Fruit fly (Drosophila melanogaster) whole organism, embryonic: ENCODE results near the gene Snapin.
A peak's percentile ranks its signal among the peaks of the same experiment; 100 is the strongest.

Experiments used
- Adf1 ChIP-seq: fragments of 200-800 bp; sonication (Bioruptor generic); IDR thresholded peaks from 2 replicates; pipeline ENCODE4 v1.3.6; 2022; ENCODE audit warnings: missing biosample characterization, missing genetic modification characterization
- Antp ChIP-seq: fragments of 200-800 bp; sonication (Bioruptor generic); optimal IDR thresholded peaks from 3 replicates; lab custom pipeline; 2016; ENCODE audit warnings: missing biosample characterization, missing genetic modification characterization
- B-H2 ChIP-seq: fragments of 200-800 bp; sonication (Bioruptor generic); optimal IDR thresholded peaks from 2 replicates; lab custom pipeline; 2018; ENCODE audit warnings: missing biosample characterization, mild to moderate bottlenecking, missing genetic modification characterization
- Bgb ChIP-seq: fragments of 200-800 bp; sonication (Bioruptor generic); IDR thresholded peaks from 2 replicates; pipeline ENCODE4 v1.3.6; 2022; ENCODE audit warnings: missing biosample characterization, missing genetic modification characterization; ENCODE audit not compliant: partially characterized antibody
- CG12391 ChIP-seq: fragments of 200-800 bp; sonication (Bioruptor generic); optimal IDR thresholded peaks from 3 replicates; lab custom pipeline; 2018; ENCODE audit warnings: missing biosample characterization, mild to moderate bottlenecking, missing genetic modification characterization, moderate library complexity
- CG13624 ChIP-seq: fragments of 200-800 bp; sonication (Bioruptor generic); optimal IDR thresholded peaks from 2 replicates; lab custom pipeline; 2016; ENCODE audit warnings: missing biosample characterization, missing genetic modification characterization
- CG14710 ChIP-seq: fragments of 200-800 bp; sonication (Bioruptor generic); optimal IDR thresholded peaks from 3 replicates; lab custom pipeline; 2019; ENCODE audit warnings: missing biosample characterization, mild to moderate bottlenecking, missing genetic modification characterization, moderate library complexity
- CG1603 ChIP-seq: fragments of 200-800 bp; sonication (Bioruptor generic); optimal IDR thresholded peaks from 2 replicates; lab custom pipeline; 2019; ENCODE audit warnings: missing biosample characterization, mild to moderate bottlenecking, missing genetic modification characterization, moderate library complexity
- CG16813 ChIP-seq: fragments of 200-800 bp; sonication (Bioruptor generic); IDR thresholded peaks from 3 replicates; pipeline ENCODE4 v1.3.6; 2022; ENCODE audit warnings: missing biosample characterization, missing genetic modification characterization; ENCODE audit not compliant: partially characterized antibody
- CG2120 ChIP-seq: fragments of 200-800 bp; sonication (Bioruptor generic); optimal IDR thresholded peaks from 3 replicates; lab custom pipeline; 2016; ENCODE audit warnings: missing biosample characterization, missing genetic modification characterization
- CG2129 ChIP-seq: fragments of 200-800 bp; sonication (Bioruptor generic); IDR thresholded peaks from 2 replicates; pipeline ENCODE4 v1.3.6; 2022; ENCODE audit warnings: missing biosample characterization, missing genetic modification characterization; ENCODE audit not compliant: partially characterized antibody
- CG2875 ChIP-seq: fragments of 200-800 bp; sonication (Bioruptor generic); optimal IDR thresholded peaks from 2 replicates; lab custom pipeline; 2017; ENCODE audit warnings: missing biosample characterization, mild to moderate bottlenecking, missing genetic modification characterization, missing genetic modification reagents
- CG30020 ChIP-seq: fragments of 200-800 bp; optimal IDR thresholded peaks from 2 replicates; lab custom pipeline; 2019; ENCODE audit warnings: missing biosample characterization, mild to moderate bottlenecking, missing genetic modification characterization, moderate library complexity
- CG34224 ChIP-seq: fragments of 200-800 bp; sonication (Bioruptor generic); IDR thresholded peaks from 3 replicates; pipeline ENCODE4 v1.3.6; 2022; ENCODE audit warnings: missing biosample characterization, missing genetic modification characterization; ENCODE audit not compliant: partially characterized antibody
- CG34376 ChIP-seq: fragments of 200-800 bp; sonication (Bioruptor generic); optimal IDR thresholded peaks from 2 replicates; lab custom pipeline; 2018; ENCODE audit warnings: missing biosample characterization, mild to moderate bottlenecking, missing genetic modification characterization
- CG42726 ChIP-seq: fragments of 200-800 bp; sonication (Bioruptor generic); IDR thresholded peaks from 2 replicates; pipeline ENCODE4 v1.3.6; 2022; ENCODE audit warnings: missing biosample characterization, missing genetic modification characterization; ENCODE audit not compliant: partially characterized antibody
- CG4404 ChIP-seq: fragments of 200-800 bp; sonication (Bioruptor generic); IDR thresholded peaks from 2 replicates; pipeline ENCODE4 v1.3.6; 2022; ENCODE audit warnings: missing biosample characterization, missing genetic modification characterization
- CG6791 ChIP-seq: fragments of 200-800 bp; sonication (Bioruptor generic); IDR thresholded peaks from 3 replicates; pipeline ENCODE4 v1.3.6; 2022; ENCODE audit warnings: missing biosample characterization, missing genetic modification characterization; ENCODE audit not compliant: partially characterized antibody
- CG9437 ChIP-seq: fragments of 200-800 bp; sonication (Bioruptor generic); optimal IDR thresholded peaks from 2 replicates; lab custom pipeline; 2018; ENCODE audit warnings: missing biosample characterization, mild to moderate bottlenecking, missing genetic modification characterization
- CG9932 ChIP-seq: fragments of 200-800 bp; sonication (Bioruptor generic); IDR thresholded peaks from 2 replicates; pipeline ENCODE4 v1.3.6; 2022; ENCODE audit warnings: missing biosample characterization, missing genetic modification characterization
- CrebB ChIP-seq: fragments of 200-800 bp; sonication (Bioruptor generic); optimal IDR thresholded peaks from 3 replicates; lab custom pipeline; 2018; ENCODE audit warnings: missing biosample characterization, mild to moderate bottlenecking, missing genetic modification characterization
- Dll ChIP-seq: fragments of 200-800 bp; sonication (Bioruptor generic); IDR thresholded peaks from 4 replicates; pipeline ENCODE4 v1.3.6; 2022; ENCODE audit warnings: missing biosample characterization, missing genetic modification characterization; ENCODE audit not compliant: partially characterized antibody
- Dref ChIP-seq: fragments of 200-800 bp; sonication (Bioruptor generic); IDR thresholded peaks from 2 replicates; pipeline ENCODE4 v1.3.6; 2022; ENCODE audit warnings: missing biosample characterization, missing genetic modification characterization
- E2f2 ChIP-seq: fragments of 200-800 bp; sonication (Bioruptor generic); IDR thresholded peaks from 2 replicates; pipeline ENCODE4 v1.3.6; 2022; ENCODE audit warnings: missing biosample characterization, missing genetic modification characterization
- ERR ChIP-seq: fragments of 200-800 bp; sonication (Bioruptor generic); optimal IDR thresholded peaks from 2 replicates; lab custom pipeline; 2016; ENCODE audit warnings: missing biosample characterization, missing genetic modification characterization
- HLH3B ChIP-seq: fragments of 200-800 bp; sonication (Bioruptor generic); IDR thresholded peaks from 2 replicates; pipeline ENCODE4 v1.3.6; 2022; ENCODE audit warnings: missing biosample characterization, missing genetic modification characterization
- Hr51 ChIP-seq, 2 experiments: fragments of 200-800 bp; sonication (Bioruptor generic); optimal IDR thresholded peaks; 2 replicates in 1 of 2; 3 replicates in 1 of 2; lab custom pipeline; 2016 to 2018; ENCODE audit warnings: missing biosample characterization in 2 of 2, missing genetic modification characterization in 2 of 2, mild to moderate bottlenecking in 1 of 2, moderate library complexity in 1 of 2
- MBD-R2 ChIP-seq: fragments of 200-800 bp; sonication (Bioruptor generic); IDR thresholded peaks from 2 replicates; pipeline ENCODE4 v1.3.6; 2022; ENCODE audit warnings: missing biosample characterization, missing genetic modification characterization
- MESR4 ChIP-seq: fragments of 200-800 bp; sonication (Bioruptor generic); optimal IDR thresholded peaks from 2 replicates; lab custom pipeline; 2018; ENCODE audit warnings: missing biosample characterization, mild to moderate bottlenecking, missing genetic modification characterization, moderate library complexity
- NK7.1 ChIP-seq: fragments of 200-800 bp; sonication (Bioruptor generic); optimal IDR thresholded peaks from 3 replicates; lab custom pipeline; 2016; ENCODE audit warnings: missing biosample characterization, missing genetic modification characterization
- Nf-YC ChIP-seq: fragments of 200-800 bp; optimal IDR thresholded peaks from 3 replicates; lab custom pipeline; 2019; ENCODE audit warnings: missing biosample characterization, mild to moderate bottlenecking, missing genetic modification characterization, moderate library complexity
- Pdp1 ChIP-seq, 2 experiments: fragments of 200-800 bp; sonication (Bioruptor generic); optimal IDR thresholded peaks; 3 replicates each; lab custom pipeline; 2016; ENCODE audit warnings: missing biosample characterization in 2 of 2, missing genetic modification characterization in 2 of 2, mild to moderate bottlenecking in 1 of 2, moderate library complexity in 1 of 2
- Six4 ChIP-seq: fragments of 200-800 bp; sonication (Bioruptor generic); optimal IDR thresholded peaks from 2 replicates; lab custom pipeline; 2016; ENCODE audit warnings: missing biosample characterization, missing genetic modification characterization
- Sry-β ChIP-seq: fragments of 200-800 bp; sonication (Bioruptor generic); optimal IDR thresholded peaks from 2 replicates; lab custom pipeline; 2018; ENCODE audit warnings: missing biosample characterization, mild to moderate bottlenecking, missing genetic modification characterization, moderate library complexity
- YL-1 ChIP-seq: fragments of 200-800 bp; sonication (Bioruptor generic); optimal IDR thresholded peaks from 3 replicates; lab custom pipeline; 2017; ENCODE audit warnings: missing biosample characterization, mild to moderate bottlenecking, missing genetic modification characterization
- amos ChIP-seq: fragments of 200-800 bp; sonication (Bioruptor generic); IDR thresholded peaks from 2 replicates; pipeline ENCODE4 v1.3.6; 2022; ENCODE audit warnings: missing biosample characterization, missing genetic modification characterization; ENCODE audit not compliant: partially characterized antibody
- cg ChIP-seq: fragments of 200-800 bp; sonication (Bioruptor generic); optimal IDR thresholded peaks from 3 replicates; lab custom pipeline; 2019; ENCODE audit warnings: missing biosample characterization, mild to moderate bottlenecking, missing genetic modification characterization, moderate library complexity
- chinmo ChIP-seq: fragments of 200-800 bp; sonication (Bioruptor generic); IDR thresholded peaks from 4 replicates; pipeline ENCODE4 v1.3.6; 2022; ENCODE audit warnings: missing biosample characterization, missing genetic modification characterization; ENCODE audit not compliant: partially characterized antibody
- gfzf ChIP-seq: fragments of 200-800 bp; sonication (Bioruptor generic); optimal IDR thresholded peaks from 2 replicates; lab custom pipeline; 2016; ENCODE audit warnings: missing biosample characterization, mild to moderate bottlenecking, missing genetic modification characterization, moderate library complexity
- knrl ChIP-seq: fragments of 200-800 bp; sonication (Bioruptor generic); IDR thresholded peaks from 3 replicates; pipeline ENCODE4 v1.3.6; 2022; ENCODE audit warnings: missing biosample characterization, missing genetic modification characterization; ENCODE audit not compliant: partially characterized antibody
- mam ChIP-seq: fragments of 200-800 bp; sonication (Bioruptor generic); optimal IDR thresholded peaks from 3 replicates; lab custom pipeline; 2016; ENCODE audit warnings: missing biosample characterization, missing genetic modification characterization
- nerfin-2 ChIP-seq: fragments of 200-800 bp; sonication (Bioruptor generic); IDR thresholded peaks from 2 replicates; pipeline ENCODE4 v1.3.6; 2022; ENCODE audit warnings: missing biosample characterization, missing genetic modification characterization; ENCODE audit not compliant: partially characterized antibody
- nmo ChIP-seq: fragments of 200-800 bp; sonication (Bioruptor generic); optimal IDR thresholded peaks from 2 replicates; lab custom pipeline; 2018; ENCODE audit warnings: missing biosample characterization, mild to moderate bottlenecking, missing genetic modification characterization, moderate library complexity
- sd ChIP-seq: fragments of 200-800 bp; sonication (Bioruptor generic); optimal IDR thresholded peaks from 3 replicates; lab custom pipeline; 2018; ENCODE audit warnings: missing biosample characterization, mild to moderate bottlenecking, missing genetic modification characterization, moderate library complexity
- shn ChIP-seq: fragments of 200-800 bp; sonication (Bioruptor generic); optimal IDR thresholded peaks from 3 replicates; lab custom pipeline; 2016; ENCODE audit warnings: missing biosample characterization, missing genetic modification characterization
- slbo ChIP-seq: fragments of 200-800 bp; sonication (Bioruptor generic); IDR thresholded peaks from 2 replicates; pipeline ENCODE4 v1.3.6; 2022; ENCODE audit warnings: missing biosample characterization, missing genetic modification characterization
- tna ChIP-seq: fragments of 200-800 bp; sonication (Bioruptor generic); IDR thresholded peaks from 2 replicates; pipeline ENCODE4 v1.3.6; 2022; ENCODE audit warnings: missing biosample characterization, missing genetic modification characterization; ENCODE audit not compliant: partially characterized antibody
- vnd ChIP-seq: fragments of 200-800 bp; sonication (Bioruptor generic); IDR thresholded peaks from 3 replicates; pipeline ENCODE4 v1.3.6; 2022; ENCODE audit warnings: missing biosample characterization, missing genetic modification characterization; ENCODE audit not compliant: partially characterized antibody

Gene Snapin

dm6 chr2L:2767627-2768026 is 8.2 kb upstream of the Snapin start, which contains the start of the genes Taf10b and Taf10 (continued):
- peak; percentile 19 for TF ChIP-seq B-H2 (GFP tag; lab: Kevin White, UChicago)
- peak; percentile 82 for TF ChIP-seq Bgb (GFP tag; lab: Robert Waterston, UW)
- TF ChIP-seq CG1603 (tag; lab: Kevin White, UChicago), result peak; percentile 62
- no peak for TF ChIP-seq NK7.1
- no peak for TF ChIP-seq CG2875 (GFP tag; lab: Kevin White, UChicago)
- peak; percentile 40 for TF ChIP-seq CG30020 (tag; lab: Kevin White, UChicago)
- peak; percentile 19 for TF ChIP-seq gfzf (GFP tag; lab: Kevin White, UChicago)
- TF ChIP-seq Dll, result peak; percentile 85
- TF ChIP-seq CG6791 (GFP tag; lab: Robert Waterston, UW), result peak; percentile 87
- peak; percentile 25 for TF ChIP-seq nmo (GFP tag; lab: Kevin White, UChicago)
- TF ChIP-seq CG34376 (GFP tag; lab: Kevin White, UChicago), result peak; percentile 76
- TF ChIP-seq Nf-YC, result peak; percentile 36
- peak; percentile 6 for TF ChIP-seq ERR (GFP tag; lab: Kevin White, UChicago)
- peak; percentile 95 for TF ChIP-seq CG34224
- TF ChIP-seq shn (GFP tag; lab: Kevin White, UChicago), result no peak
- TF ChIP-seq knrl (GFP tag; lab: Robert Waterston, UW), result peak; percentile 61; the same call in 2 of the 3 replicates
- peak; percentile 71 for TF ChIP-seq CG9437
- TF ChIP-seq cg (GFP tag; lab: Kevin White, UChicago), result peak; percentile 73
- peak in 1 of 2 experiments; percentile 0 for TF ChIP-seq Hr51 (GFP tag; optimal IDR thresholded peaks at IDR 0.05; lab: Kevin White, UChicago)
- peak; percentile 73 for TF ChIP-seq CG16813 (GFP tag; lab: Robert Waterston, UW)
- TF ChIP-seq chinmo (GFP tag; lab: Robert Waterston, UW), result peak; percentile 88; the same call in 3 of the 4 replicates
- TF ChIP-seq E2f2 (GFP tag; lab: Robert Waterston, UW), result peak; percentile 64
- no peak for TF ChIP-seq Sry-β (GFP tag; lab: Kevin White, UChicago)
- peak; percentile 89 for TF ChIP-seq MESR4
- no peak for TF ChIP-seq slbo (GFP tag; lab: Robert Waterston, UW)
- TF ChIP-seq CG13624 (GFP tag; lab: Kevin White, UChicago), result peak; percentile 21
- TF ChIP-seq CG42726 (GFP tag; lab: Robert Waterston, UW), result peak; percentile 51; the same call in 1 of the 2 replicates
- TF ChIP-seq CG12391 (tag; lab: Kevin White, UChicago), result peak; percentile 13
- TF ChIP-seq Adf1 (GFP tag; lab: Robert Waterston, UW), result 0 out of 2 replicates have a peak, but pooled peaks have one; percentile 7
- peak; percentile 50 for TF ChIP-seq CG2129 (GFP tag; lab: Robert Waterston, UW)
- TF ChIP-seq Six4 (GFP tag; lab: Kevin White, UChicago), result no peak
- peak; percentile 48 for TF ChIP-seq sd (tag; lab: Kevin White, UChicago)
- TF ChIP-seq mam (GFP tag; lab: Kevin White, UChicago), result no peak
- peak; percentile 73 for TF ChIP-seq YL-1 (GFP tag; lab: Kevin White, UChicago)
- TF ChIP-seq Pdp1 (GFP tag; optimal IDR thresholded peaks at IDR 0.05; lab: Kevin White, UChicago), result peak in 1 of 2 experiments; percentile 30
- TF ChIP-seq tna, result peak; percentile 79
- TF ChIP-seq Dref (GFP tag; lab: Robert Waterston, UW), result peak; percentile 97
- TF ChIP-seq HLH3B (GFP tag; lab: Robert Waterston, UW), result 0 out of 2 replicates have a peak, but pooled peaks have one; percentile 24
- TF ChIP-seq CrebB, result peak; percentile 37
- TF ChIP-seq CG14710, result peak; percentile 45
- TF ChIP-seq CG2120 (GFP tag; lab: Kevin White, UChicago), result peak; percentile 10
- TF ChIP-seq Antp, result no peak
- TF ChIP-seq vnd, result peak; percentile 70
- peak; percentile 41; the same call in 1 of the 2 replicates for TF ChIP-seq CG9932 (GFP tag; lab: Robert Waterston, UW)
- TF ChIP-seq amos (GFP tag; lab: Robert Waterston, UW), result peak; percentile 81
- TF ChIP-seq nerfin-2 (GFP tag; lab: Robert Waterston, UW), result peak; percentile 93
- peak; percentile 91 for TF ChIP-seq MBD-R2 (GFP tag; lab: Robert Waterston, UW)
- no peak for TF ChIP-seq CG4404
